Worm (Caenorhabditis elegans) whole organism, L4/young adult: ENCODE measurements around the gene ZK228.4.

Experiments
- W03F9.2 ChIP-seq: fragments of 150-350 bp; optimal IDR thresholded peaks from 2 replicates; lab custom pipeline; 2014; ENCODE audit warnings: missing biosample characterization, missing genetic modification characterization
- him-1 ChIP-seq: sonication (generic microtip); optimal IDR thresholded peaks from 2 replicates; lab custom pipeline; 2016; ENCODE audit warnings: missing genotype, missing genetic modification reagents, missing genetic modification characterization, missing compliant biosample characterization

DNA sequence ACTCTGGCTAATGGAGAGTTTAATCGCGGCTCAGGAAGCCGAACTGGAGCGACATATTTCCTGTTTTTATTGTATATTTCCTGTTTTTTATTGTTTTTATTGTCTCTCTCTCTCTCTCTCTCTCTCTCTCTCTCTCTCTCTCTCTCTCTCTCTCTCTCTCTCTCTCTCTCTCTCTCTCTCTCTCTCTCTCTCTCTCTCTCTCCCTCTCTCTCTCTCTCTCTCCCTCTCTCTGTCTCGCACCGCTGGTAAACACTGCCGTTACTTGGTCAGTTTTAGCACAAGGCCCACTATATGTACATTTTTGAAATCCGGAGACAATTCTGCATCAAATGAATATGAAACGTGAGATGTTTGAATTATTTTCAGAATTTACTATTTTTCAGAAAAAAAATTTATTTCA lies 31.8 kb upstream of the ZK228.4 start:
- TF ChIP-seq W03F9.2 (no peak), him-1 (tag; lab: Kevin White, UChicago) (no peak)
